Worm (Caenorhabditis elegans): ENCODE results near the gene rnf-113.
A peak's percentile ranks its signal among the peaks of the same experiment; 100 is the strongest.

DNA sequence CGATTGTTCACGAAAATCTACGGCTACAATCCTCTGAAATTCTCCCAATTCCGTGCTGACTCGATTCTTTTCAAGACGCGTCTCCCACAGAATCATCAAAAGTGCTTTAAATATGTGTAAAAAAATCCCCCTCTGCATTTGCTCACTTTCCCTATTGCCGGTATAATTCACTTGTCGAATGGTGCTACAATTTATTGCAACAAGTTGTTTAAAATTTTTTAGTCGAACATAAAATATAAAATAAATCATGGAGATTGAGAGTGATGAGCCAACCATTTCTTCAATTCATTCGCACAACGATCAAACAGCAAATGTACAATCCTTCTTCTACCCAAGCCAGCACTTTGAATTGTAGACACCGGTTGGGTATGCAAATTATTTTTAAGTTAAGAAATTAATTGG is 11.0 kb downstream of the rnf-113 start:
- TF ChIP-seq snpc-4 (tag; optimal IDR thresholded peaks at IDR 0.05) = no peak
- TF ChIP-seq nhr-12 (tag; optimal IDR thresholded peaks at IDR 0.05) = no peak
- TF ChIP-seq ceh-28 (tag; optimal IDR thresholded peaks at IDR 0.05) = no peak
- no peak for TF ChIP-seq ZK546.5 (tag; optimal IDR thresholded peaks at IDR 0.05)
- no peak for TF ChIP-seq egl-27 (tag; optimal IDR thresholded peaks at IDR 0.05)
- TF ChIP-seq tbx-2 (tag; optimal IDR thresholded peaks at IDR 0.05) = no peak
- no peak for TF ChIP-seq nhr-77 (tag; optimal IDR thresholded peaks at IDR 0.05)
- peak; percentile 14 for TF ChIP-seq ceh-82 (tag; optimal IDR thresholded peaks at IDR 0.05)
- no peak for TF ChIP-seq nfya-1 (tag; optimal IDR thresholded peaks at IDR 0.05; ENCODE audit: insufficient read depth)
- no peak for TF ChIP-seq eor-1 (tag; optimal IDR thresholded peaks at IDR 0.05)
